Worm (Caenorhabditis elegans) whole organism, dauer: Measurements from ENCODE around the gene sumv-2.
"Not testable (repeated sequence)": the region's sequence is repeated elsewhere in the genome, so short reads cannot be mapped to it uniquely, and the experiment has no call there.

Experiments
- unc-62 ChIP-seq: sonication (generic microtip); optimal IDR thresholded peaks from 2 replicates; lab custom pipeline; 2017; ENCODE audit warnings: missing biosample characterization, missing genetic modification reagents, missing genetic modification characterization

sumv-2 gene

ce11 chrV:4617260-4617659, at the start of gene sumv-2:
Gene sumv-2 (plus strand): TSS chrV:4617560.
- no peak for TF ChIP-seq unc-62

- TF ChIP-seq unc-62: no peak
Observed at ce11 chrV:4569999-4570627, 47.2 kb upstream of the sumv-2 start, which contains the start of gene sut-2. Gene sut-2 (minus strand): TSS chrV:4570049.

- no peak for TF ChIP-seq unc-62
Observed at ce11 chrV:4570833-4571232, 46.5 kb upstream of the sumv-2 start, which contains the start of gene Y61A9LA.3. Gene Y61A9LA.3 (plus strand): TSS chrV:4571133.

- no peak for TF ChIP-seq unc-62
Observed at ce11 chrV:4571997-4572396, 45.4 kb upstream of the sumv-2 start.

ce11 chrV:4573824-4574223, 43.5 kb upstream of the sumv-2 start, which contains the start of gene hpo-39:
Gene hpo-39 (minus strand): TSS chrV:4573924.
- not testable (repeated sequence) for TF ChIP-seq unc-62

ce11 chrV:4575458-4575857, 41.9 kb upstream of the sumv-2 start:
- TF ChIP-seq unc-62: no peak

- no peak for TF ChIP-seq unc-62
Observed at ce11 chrV:4580594-4580993, 36.8 kb upstream of the sumv-2 start.

- no peak for TF ChIP-seq unc-62
Observed at ce11 chrV:4585009-4585408, 32.4 kb upstream of the sumv-2 start, which contains the start of gene Y61A9LA.1. Gene Y61A9LA.1 (plus strand): TSS chrV:4585309.

ce11 chrV:4590791-4591190, 26.6 kb upstream of the sumv-2 start:
- no peak for TF ChIP-seq unc-62

- no peak for TF ChIP-seq unc-62
Observed at ce11 chrV:4598489-4598888, 18.9 kb upstream of the sumv-2 start.

- no peak for TF ChIP-seq unc-62
Observed at ce11 chrV:4599225-4599624, 18.1 kb upstream of the sumv-2 start.

ce11 chrV:4606828-4607227, 10.5 kb upstream of the sumv-2 start, which contains the start of gene txt-6:
Gene txt-6 (minus strand): TSS chrV:4606928.
- TF ChIP-seq unc-62: no peak

- no peak for TF ChIP-seq unc-62
Observed at ce11 chrV:4615802-4616201, 1.6 kb upstream of the sumv-2 start, which contains the start of the genes Y61A9LA.10 and F54D11.4. Gene Y61A9LA.10 (minus strand): TSS chrV:4615817. Gene F54D11.4 (plus strand): TSS chrV:4616151.

ce11 chrV:4623535-4623934, 6.2 kb downstream of the sumv-2 start:
- TF ChIP-seq unc-62: no peak

- no peak for TF ChIP-seq unc-62
Observed at ce11 chrV:4624717-4625116, 7.4 kb downstream of the sumv-2 start.

- TF ChIP-seq unc-62: no peak
Observed at ce11 chrV:4626344-4626743, 9.0 kb downstream of the sumv-2 start.

ce11 chrV:4628517-4628930, 11.2 kb downstream of the sumv-2 start, which contains the start of gene pmt-2:
Gene pmt-2 (plus strand): TSS chrV:4628580.
- TF ChIP-seq unc-62: no peak

- no peak for TF ChIP-seq unc-62
Observed at ce11 chrV:4630267-4630666, 12.9 kb downstream of the sumv-2 start.
